Worm (Caenorhabditis elegans): ENCODE data around the gene nhr-206.
"Not testable (repeated sequence)": the region's sequence is repeated elsewhere in the genome, so short reads cannot be mapped to it uniquely, and the experiment has no call there.

nhr-206 gene

DNA sequence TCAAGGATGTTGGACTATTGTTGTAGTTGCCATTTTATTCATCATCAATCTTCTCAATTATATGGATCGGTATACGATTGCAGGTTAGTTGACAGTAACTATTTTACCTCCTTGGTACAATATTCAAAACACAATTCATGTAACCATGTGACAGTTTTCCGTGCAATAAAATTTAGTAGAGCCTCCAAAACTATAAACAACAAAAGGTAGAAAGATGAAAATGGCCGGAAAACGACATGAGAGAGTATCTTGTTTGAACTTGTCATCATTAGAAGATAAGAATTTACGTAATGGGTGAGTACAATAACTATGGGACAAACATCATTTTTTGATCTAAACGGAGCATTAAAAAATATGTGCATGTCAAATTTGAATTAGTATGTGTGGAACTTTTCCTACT is 23.3 kb downstream of the nhr-206 start:
- TF ChIP-seq med-1 (GFP tag; optimal IDR thresholded peaks at IDR 0.05; ENCODE audit: insufficient read depth) (no peak), ztf-29 (GFP tag; IDR thresholded peaks at IDR 0.05) (no peak), klf-2 (GFP tag; conservative IDR thresholded peaks at IDR 0.05) (no peak), cog-1 (tag; optimal IDR thresholded peaks at IDR 0.05) (no peak), ref-1 (GFP tag; conservative IDR thresholded peaks at IDR 0.05) (no peak), flt-1 (GFP tag; IDR thresholded peaks at IDR 0.05) (no peak), tab-1 (GFP tag; IDR thresholded peaks at IDR 0.05) (no peak), T22C8.4 (GFP tag; IDR thresholded peaks at IDR 0.05) (no peak), ztf-23 (GFP tag; IDR thresholded peaks at IDR 0.05) (no peak)

ce11 chrV:12117567-12118053 is 25.8 kb downstream of the nhr-206 start, which contains the start of gene C13C4.8:
Gene C13C4.8, plus strand, starts transcription at chrV:12118003.
- no peak for TF ChIP-seq ztf-29 (GFP tag; IDR thresholded peaks at IDR 0.05)
- no peak for TF ChIP-seq flt-1 (GFP tag; IDR thresholded peaks at IDR 0.05)
- no peak for TF ChIP-seq tab-1 (GFP tag; IDR thresholded peaks at IDR 0.05)
- TF ChIP-seq cog-1 (tag; optimal IDR thresholded peaks at IDR 0.05), result no peak
- no peak for TF ChIP-seq med-1 (GFP tag; optimal IDR thresholded peaks at IDR 0.05; ENCODE audit: insufficient read depth)

DNA sequence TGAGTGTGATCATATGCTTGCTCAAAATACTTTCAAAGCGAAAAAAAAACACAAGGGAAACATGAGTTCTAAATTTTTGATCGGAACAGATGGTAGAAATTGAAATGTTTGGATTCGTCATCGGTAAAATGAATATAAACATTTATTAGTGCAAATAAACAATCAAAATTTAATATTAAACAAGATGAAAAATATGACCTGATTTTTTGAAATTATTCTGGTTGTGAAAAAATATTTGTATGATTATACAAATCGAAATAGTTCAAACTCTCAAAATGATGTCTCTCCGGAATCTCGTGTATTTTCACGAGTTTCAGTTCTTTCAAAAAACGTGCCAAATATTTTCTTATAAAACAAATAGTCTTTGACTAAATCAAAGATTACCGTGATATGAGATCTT is 28.6 kb downstream of the nhr-206 start, which contains the start of gene C13C4.7:
Gene C13C4.7, minus strand, starts transcription at position 101 of the 400 bp plus-strand sequence.
- TF ChIP-seq cog-1 (tag; optimal IDR thresholded peaks at IDR 0.05), result no peak
- TF ChIP-seq flt-1 (GFP tag; IDR thresholded peaks at IDR 0.05), result no peak
- no peak for TF ChIP-seq ztf-23 (GFP tag; IDR thresholded peaks at IDR 0.05)
- TF ChIP-seq tab-1 (GFP tag; IDR thresholded peaks at IDR 0.05), result no peak
- no peak for TF ChIP-seq ref-1 (GFP tag; conservative IDR thresholded peaks at IDR 0.05)
- TF ChIP-seq ztf-29 (GFP tag; IDR thresholded peaks at IDR 0.05), result no peak
- no peak for TF ChIP-seq klf-2 (GFP tag; conservative IDR thresholded peaks at IDR 0.05)
- no peak for TF ChIP-seq med-1 (GFP tag; optimal IDR thresholded peaks at IDR 0.05; ENCODE audit: insufficient read depth)
- TF ChIP-seq T22C8.4 (GFP tag; IDR thresholded peaks at IDR 0.05), result no peak

DNA sequence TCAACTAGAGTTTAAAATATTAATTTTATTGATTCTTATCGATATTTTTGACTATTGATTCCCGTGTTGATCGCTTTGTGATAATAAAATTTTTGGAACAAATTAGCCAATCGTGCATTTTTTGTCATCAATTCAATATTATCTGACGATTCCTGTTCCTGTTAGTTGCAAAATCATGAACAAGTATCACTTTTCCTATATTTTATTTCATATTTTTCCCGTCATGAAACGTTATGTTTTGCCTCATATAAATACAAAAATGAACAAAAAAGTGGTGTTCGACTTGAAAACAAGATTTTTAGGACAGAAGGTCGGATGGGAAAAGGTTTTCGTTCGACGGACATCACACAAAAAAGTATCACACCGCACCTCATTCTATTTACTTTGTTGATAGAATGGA is 29.5 kb downstream of the nhr-206 start, which contains the start of gene C13C4.6:
Gene C13C4.6, plus strand, starts transcription at position 301 of the 400 bp plus-strand sequence.
- TF ChIP-seq ztf-23 (GFP tag; IDR thresholded peaks at IDR 0.05) (no peak), klf-2 (GFP tag; conservative IDR thresholded peaks at IDR 0.05) (no peak), ref-1 (GFP tag; conservative IDR thresholded peaks at IDR 0.05) (no peak), flt-1 (GFP tag; IDR thresholded peaks at IDR 0.05) (no peak), T22C8.4 (GFP tag; IDR thresholded peaks at IDR 0.05) (no peak), med-1 (GFP tag; optimal IDR thresholded peaks at IDR 0.05; ENCODE audit: insufficient read depth) (no peak), ztf-29 (GFP tag; IDR thresholded peaks at IDR 0.05) (no peak), cog-1 (tag; optimal IDR thresholded peaks at IDR 0.05) (no peak), tab-1 (GFP tag; IDR thresholded peaks at IDR 0.05) (no peak)

DNA sequence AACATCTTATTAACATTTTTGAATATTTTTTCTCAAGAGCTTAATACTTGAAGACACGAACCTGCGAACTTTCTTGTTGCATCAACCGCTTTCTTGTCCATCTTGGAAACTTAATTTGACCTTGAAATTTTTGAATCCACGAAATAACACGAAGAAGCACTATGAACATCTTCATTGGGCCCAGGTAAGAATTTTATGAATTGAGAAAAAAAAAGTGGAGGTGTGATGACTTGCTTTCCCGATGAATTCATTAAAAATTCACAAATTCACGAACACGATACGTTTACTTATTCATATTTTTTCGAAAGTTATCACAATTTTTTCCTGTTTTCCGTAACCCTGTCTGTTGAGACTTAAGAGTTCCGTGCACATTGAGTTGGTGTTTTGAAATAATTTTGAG is 38.9 kb downstream of the nhr-206 start, which contains the start of gene C27A7.6:
Gene C27A7.6, minus strand, starts transcription at position 101 of the 400 bp plus-strand sequence.
- not testable (repeated sequence) for TF ChIP-seq med-1 (GFP tag; optimal IDR thresholded peaks at IDR 0.05; ENCODE audit: insufficient read depth); cog-1 (tag; optimal IDR thresholded peaks at IDR 0.05); tab-1 (GFP tag; IDR thresholded peaks at IDR 0.05)

DNA sequence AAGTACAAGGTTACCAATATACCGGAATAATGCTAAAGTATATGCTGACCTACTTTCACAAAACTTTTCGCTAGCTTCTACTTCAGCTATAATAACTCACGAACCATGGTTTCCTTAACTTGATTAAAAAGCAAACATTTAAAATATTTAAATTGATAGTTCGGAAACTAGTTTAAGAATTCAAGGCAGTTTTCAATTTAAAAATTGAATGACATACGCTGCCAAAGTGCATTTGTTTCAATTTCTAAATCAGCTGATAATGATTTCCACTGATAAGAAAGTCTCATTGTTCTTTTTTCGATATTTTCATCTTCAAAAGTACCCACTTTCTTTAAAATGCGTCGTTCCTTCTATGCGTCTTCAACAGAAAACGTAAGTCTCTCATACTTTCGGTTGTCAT is 39.4 kb downstream of the nhr-206 start, which contains the start of gene enpp-1:
Gene enpp-1, plus strand, starts transcription at position 301 of the 400 bp plus-strand sequence.
- TF ChIP-seq ztf-23 (GFP tag; IDR thresholded peaks at IDR 0.05); tab-1 (GFP tag; IDR thresholded peaks at IDR 0.05); klf-2 (GFP tag; conservative IDR thresholded peaks at IDR 0.05): not testable (repeated sequence)

DNA sequence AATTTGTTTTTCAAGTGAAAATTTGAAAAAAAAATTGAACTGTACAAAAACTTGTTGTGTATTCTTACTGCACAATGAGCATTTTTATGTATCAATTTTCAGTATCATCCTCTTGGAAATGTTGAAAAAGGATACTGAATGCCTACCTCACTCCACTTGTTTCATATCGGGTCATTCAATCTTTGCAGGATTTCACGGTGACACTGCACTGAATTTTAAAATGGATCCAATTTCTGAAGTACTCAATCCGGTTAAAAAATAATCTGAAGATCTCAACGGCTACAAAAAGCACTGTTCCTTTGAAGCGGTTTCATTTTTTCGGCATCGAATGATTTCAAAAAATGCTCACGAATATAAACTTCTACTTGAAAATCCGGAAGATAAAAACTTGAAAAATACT is 46.1 kb downstream of the nhr-206 start:
- TF ChIP-seq flt-1 (GFP tag; IDR thresholded peaks at IDR 0.05), result no peak
- no peak for TF ChIP-seq T22C8.4 (GFP tag; IDR thresholded peaks at IDR 0.05)
- TF ChIP-seq cog-1 (tag; optimal IDR thresholded peaks at IDR 0.05), result no peak
- no peak for TF ChIP-seq ztf-23 (GFP tag; IDR thresholded peaks at IDR 0.05)

- TF ChIP-seq ref-1 (GFP tag; conservative IDR thresholded peaks at IDR 0.05) (no peak), T22C8.4 (GFP tag; IDR thresholded peaks at IDR 0.05) (no peak), cog-1 (tag; optimal IDR thresholded peaks at IDR 0.05) (no peak), ztf-29 (GFP tag; IDR thresholded peaks at IDR 0.05) (no peak), klf-2 (GFP tag; conservative IDR thresholded peaks at IDR 0.05) (no peak), tab-1 (GFP tag; IDR thresholded peaks at IDR 0.05) (no peak), ztf-23 (GFP tag; IDR thresholded peaks at IDR 0.05) (no peak), med-1 (GFP tag; optimal IDR thresholded peaks at IDR 0.05; ENCODE audit: insufficient read depth) (no peak), flt-1 (GFP tag; IDR thresholded peaks at IDR 0.05) (no peak)
These were observed 48.8 kb downstream of the nhr-206 start, which contains the start of gene C27A7.3 for ce11 chrV:12140625-12141024. Gene C27A7.3, plus strand, starts transcription at chrV:12140925.
